Worm (Caenorhabditis elegans): ENCODE data around the gene srxa-1.

Gene srxa-1

DNA sequence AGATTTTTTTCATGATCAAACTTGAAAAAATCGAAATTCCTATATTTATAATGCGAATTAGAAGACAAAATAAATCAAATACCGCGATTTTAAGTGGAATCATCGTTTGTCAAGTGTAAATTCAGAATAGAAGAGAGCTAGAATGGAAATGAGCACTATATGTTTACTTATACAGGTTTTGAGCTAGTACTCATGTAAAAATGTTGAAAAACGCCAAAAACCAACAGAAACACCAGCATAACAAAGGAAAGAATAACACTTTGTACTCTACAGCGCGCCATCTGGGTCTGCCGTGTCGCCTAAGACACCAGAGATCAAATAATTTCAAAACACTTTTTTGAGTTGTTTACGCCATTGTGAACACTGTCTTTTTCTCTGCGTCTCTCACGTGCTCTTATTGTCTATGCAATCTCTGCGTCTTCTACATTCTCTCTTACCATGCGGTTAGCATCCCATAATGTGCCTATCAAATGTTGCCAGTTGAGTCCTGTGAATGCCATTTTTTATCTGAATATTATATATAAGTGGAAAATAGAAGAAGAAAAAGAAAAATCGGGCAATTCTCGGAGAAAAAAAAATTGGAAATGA lies 3.0 kb upstream of the srxa-1 start, which contains the start of gene ipla-3 (continued):
- peak; percentile 69 for TF ChIP-seq mep-1 (tag; optimal IDR thresholded peaks at IDR 0.05)
- TF ChIP-seq lin-1 (GFP tag; IDR thresholded peaks at IDR 0.05) = peak; percentile 58; the same call in 1 of the 2 replicates
- no peak for TF ChIP-seq ceh-28 (tag; optimal IDR thresholded peaks at IDR 0.05)
- no peak for TF ChIP-seq cey-2 (tag; optimal IDR thresholded peaks at IDR 0.05; ENCODE audit: borderline replicate concordance, insufficient read depth)

DNA sequence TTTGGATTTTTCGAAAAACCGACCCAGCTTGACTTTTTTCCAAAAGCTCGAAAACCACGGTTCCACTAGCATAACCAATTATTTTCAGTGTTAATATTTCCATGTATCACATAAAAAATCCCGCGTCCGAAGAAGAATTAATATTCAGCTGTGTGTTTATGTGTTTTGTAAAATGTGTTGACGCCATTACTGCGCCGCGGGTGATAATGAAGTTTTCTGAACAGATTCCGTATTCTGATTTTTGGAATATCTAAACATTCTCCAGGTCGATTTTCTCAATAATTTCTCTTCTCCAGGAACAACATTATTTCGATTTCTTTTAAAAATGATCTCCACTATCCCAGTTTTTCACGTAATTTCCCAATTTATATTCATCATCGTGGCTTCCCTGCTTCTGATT lies 2.8 kb downstream of the srxa-1 start, which contains the start of gene srxa-6:
Gene srxa-6, plus strand, starts transcription at position 301 of the 400 bp plus-strand sequence.
- TF ChIP-seq dpl-1 (GFP tag; optimal IDR thresholded peaks at IDR 0.05) (no peak), egl-43 (GFP tag; IDR thresholded peaks at IDR 0.05) (no peak), lin-15B (tag; optimal IDR thresholded peaks at IDR 0.05) (no peak), nhr-48 (tag; optimal IDR thresholded peaks at IDR 0.05) (no peak), rbr-2 (tag; optimal IDR thresholded peaks at IDR 0.05) (no peak), ceh-32 (tag; optimal IDR thresholded peaks at IDR 0.05; ENCODE audit: poor library complexity) (no peak), nhr-10 (tag; optimal IDR thresholded peaks at IDR 0.05) (no peak)

DNA sequence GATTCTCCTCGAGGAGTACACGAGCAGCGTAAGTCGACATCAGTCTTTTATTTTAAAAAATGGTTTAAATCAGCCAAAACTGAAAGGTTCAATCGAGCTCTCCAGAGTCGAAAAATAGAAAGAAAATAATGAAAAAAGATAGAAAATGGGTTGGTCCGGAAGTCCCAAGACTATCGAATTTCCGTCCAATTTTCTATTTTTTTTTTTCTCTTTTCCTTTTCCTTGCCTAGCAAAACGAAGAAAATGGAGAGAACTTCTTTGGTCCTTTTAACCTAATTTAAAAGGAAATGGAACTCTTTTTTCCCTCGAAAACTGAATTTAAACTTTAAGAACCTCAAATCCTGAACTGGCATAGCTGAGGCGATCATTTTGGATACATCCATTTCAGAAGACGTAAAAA lies 7.5 kb downstream of the srxa-1 start:
- TF ChIP-seq fkh-10 (GFP tag; optimal IDR thresholded peaks at IDR 0.05) (peak; percentile 68), ceh-32 (tag; optimal IDR thresholded peaks at IDR 0.05; ENCODE audit: poor library complexity) (no peak), arid-1 (GFP tag; conservative IDR thresholded peaks at IDR 0.05) (no peak), ces-1 (GFP tag; optimal IDR thresholded peaks at IDR 0.05) (peak; percentile 88), ctbp-1 (GFP tag; IDR thresholded peaks at IDR 0.05) (0 out of 2 replicates have a peak, but pooled peaks have one; percentile 18)

DNA sequence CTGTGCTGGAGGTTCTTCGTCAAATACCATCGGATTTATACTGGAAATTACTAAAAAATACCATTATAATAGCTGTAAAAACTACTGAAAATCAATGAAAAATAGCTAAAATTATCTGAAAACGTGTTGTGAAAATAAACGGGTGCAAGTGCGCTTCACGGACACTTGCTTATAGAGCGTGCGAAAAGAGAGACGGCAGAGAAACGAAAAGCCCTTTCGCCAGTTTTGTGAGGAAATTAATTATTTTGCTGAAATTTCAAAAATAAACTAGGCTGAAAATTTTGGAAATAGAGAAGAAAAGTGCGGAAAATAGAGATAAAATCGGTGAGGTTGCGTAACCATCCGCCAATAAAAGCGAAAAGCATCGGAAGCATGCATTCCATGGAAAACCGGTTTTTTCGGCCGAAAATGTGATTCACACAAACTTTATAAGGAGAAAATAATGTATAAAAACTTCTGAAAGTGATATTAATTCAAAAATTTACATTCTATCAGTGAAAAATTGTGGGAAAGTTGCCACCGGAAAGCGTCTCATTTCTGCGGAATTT lies 12.5 kb downstream of the srxa-1 start, which contains the start of gene dnj-25:
Gene dnj-25, minus strand, starts transcription at position 57 of the 548 bp plus-strand sequence.
- TF ChIP-seq hmg-1.1 (GFP tag; IDR thresholded peaks at IDR 0.05) (0 out of 2 replicates have a peak, but pooled peaks have one; percentile 13), mdl-1 (tag; optimal IDR thresholded peaks at IDR 0.05) (no peak), dpl-1 (GFP tag; optimal IDR thresholded peaks at IDR 0.05) (no peak), lin-38 (GFP tag; IDR thresholded peaks at IDR 0.05) (peak; percentile 77), mes-2 (tag; optimal IDR thresholded peaks at IDR 0.05; ENCODE audit: poor library complexity, severe bottlenecking) (peak; percentile 21), ztf-7 (tag; optimal IDR thresholded peaks at IDR 0.05) (no peak)

DNA sequence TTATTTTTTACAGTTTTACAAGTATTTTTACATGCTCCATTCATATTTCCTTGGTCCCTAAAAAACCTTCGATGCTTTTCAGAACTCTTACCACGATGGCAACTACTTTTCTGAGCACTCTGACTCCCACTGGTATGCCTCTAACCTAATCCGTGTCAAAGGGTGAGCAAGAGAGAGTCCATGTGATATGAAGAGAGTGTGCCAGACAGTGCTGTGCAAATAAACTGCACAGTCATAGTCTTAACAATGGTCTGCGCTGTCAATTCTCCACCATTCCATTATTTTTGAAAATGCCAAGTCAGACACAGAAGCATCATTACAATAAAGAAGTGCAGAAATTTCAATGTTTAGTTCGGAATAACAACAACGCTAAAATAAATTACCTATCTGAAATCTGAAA lies 13.4 kb downstream of the srxa-1 start:
- no peak for TF ChIP-seq nhr-48 (tag; optimal IDR thresholded peaks at IDR 0.05)
- TF ChIP-seq pha-4 (GFP tag; IDR thresholded peaks at IDR 0.05) = no peak
- TF ChIP-seq pha-4 (tag; optimal IDR thresholded peaks at IDR 0.05) = peak; percentile 88
- TF ChIP-seq nhr-6 (tag; optimal IDR thresholded peaks at IDR 0.05) = peak; percentile 9
- no peak for TF ChIP-seq hlh-30 (tag; optimal IDR thresholded peaks at IDR 0.05; ENCODE audit: insufficient read depth)

DNA sequence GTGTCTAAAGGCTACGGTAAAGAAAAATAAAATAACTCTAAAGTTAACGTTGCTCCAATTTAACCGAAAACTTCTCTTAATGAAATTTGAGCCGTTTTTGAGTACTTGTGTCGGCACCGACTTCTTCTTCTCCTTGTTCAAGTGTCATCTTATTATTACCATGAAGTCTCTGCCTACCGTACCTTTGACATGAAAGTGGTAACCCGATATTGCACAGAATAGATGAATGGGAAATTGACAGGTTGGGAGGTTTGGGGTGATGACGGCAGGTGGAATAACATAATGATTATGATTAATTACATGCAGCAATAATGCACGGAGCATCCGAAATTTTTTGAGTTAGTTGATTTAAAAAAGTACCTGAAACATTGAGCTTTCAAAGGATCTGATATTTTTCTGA lies 14.9 kb downstream of the srxa-1 start:
- no peak for TF ChIP-seq lin-29 (GFP tag; IDR thresholded peaks at IDR 0.05)
- TF ChIP-seq nhr-28 (tag; optimal IDR thresholded peaks at IDR 0.05) = no peak
- no peak for TF ChIP-seq ctbp-1 (GFP tag; IDR thresholded peaks at IDR 0.05)
- no peak for TF ChIP-seq Y105C5A.15 (GFP tag; IDR thresholded peaks at IDR 0.05)
- no peak for TF ChIP-seq tag-97 (GFP tag; IDR thresholded peaks at IDR 0.05)
- TF ChIP-seq lin-13 (GFP tag; optimal IDR thresholded peaks at IDR 0.05) = no peak
- no peak for TF ChIP-seq zag-1 (tag; optimal IDR thresholded peaks at IDR 0.05)
- no peak for TF ChIP-seq sdz-12 (GFP tag; optimal IDR thresholded peaks at IDR 0.05)

Data from whole organism, L4 larva.